Worm (Caenorhabditis elegans) whole organism, L4 larva: Measurements from ENCODE around the gene T09F3.7.

Source experiments
- lsy-2 ChIP-seq, 2 experiments: fragments of 150-350 bp in 1 of 2; sonication (generic microtip) in 1 of 2; optimal IDR thresholded peaks; 2 replicates each; lab custom pipeline; 2014 to 2017; ENCODE audit warnings: missing biosample characterization in 2 of 2, missing genetic modification characterization in 2 of 2
- mep-1 ChIP-seq: fragments of 150-350 bp; sonication (generic microtip); optimal IDR thresholded peaks from 3 replicates; lab custom pipeline; 2014; ENCODE audit warnings: missing biosample characterization, missing genetic modification characterization
- snpc-4 ChIP-seq: fragments of 150-350 bp; optimal IDR thresholded peaks from 2 replicates; lab custom pipeline; 2014; ENCODE audit warnings: missing biosample characterization, missing genetic modification characterization

DNA sequence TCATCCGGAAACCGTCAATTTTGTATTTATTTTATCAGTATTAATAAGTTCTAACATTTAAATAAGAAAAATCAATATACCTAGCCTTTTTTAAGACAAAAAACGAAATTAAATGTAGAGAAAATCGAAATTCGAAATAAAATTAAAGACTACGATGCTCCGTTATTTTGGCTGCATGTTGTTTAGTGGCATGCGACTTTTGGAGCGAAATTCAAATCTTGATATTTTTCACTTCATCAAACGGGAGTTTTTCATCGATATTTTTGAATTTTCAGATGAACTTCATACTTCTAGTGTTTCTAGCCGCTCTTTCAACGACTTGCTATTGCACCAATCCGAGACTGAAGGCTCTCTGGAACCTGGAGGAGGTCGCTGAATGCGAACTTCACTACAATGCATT is 40.5 kb upstream of the T09F3.7 start, which contains the start of gene C07E3.9:
- TF ChIP-seq mep-1 (no peak), lsy-2 (tag; optimal IDR thresholded peaks at IDR 0.05; lab: Kevin White, UChicago) (no peak), snpc-4 (no peak)
